Worm (Caenorhabditis elegans) whole organism, midembryonic: ENCODE data around the gene nhr-50.

ENCODE experiments used
- T22C8.4 ChIP-seq: fragments of 200-800 bp; sonication (Bioruptor generic); IDR thresholded peaks from 2 replicates; pipeline ENCODE4 v1.3.6; 2022; ENCODE audit warnings: missing genetic modification characterization, missing compliant biosample characterization
- flt-1 ChIP-seq: fragments of 200-800 bp; sonication (Bioruptor generic); IDR thresholded peaks from 2 replicates; pipeline ENCODE4 v1.3.6; 2022; ENCODE audit warnings: missing genetic modification characterization, missing compliant biosample characterization
- ref-1 ChIP-seq: fragments of 200-800 bp; sonication (Bioruptor generic); conservative IDR thresholded peaks from 2 replicates; pipeline ENCODE4 v1.3.6; 2022; ENCODE audit warnings: missing genetic modification reagents, missing genetic modification characterization, missing compliant biosample characterization
- tab-1 ChIP-seq: fragments of 200-800 bp; sonication (Bioruptor generic); IDR thresholded peaks from 2 replicates; pipeline ENCODE4 v1.3.6; 2022; ENCODE audit warnings: missing genetic modification characterization, missing compliant biosample characterization
- ztf-29 ChIP-seq: fragments of 200-800 bp; sonication (Bioruptor generic); IDR thresholded peaks from 2 replicates; pipeline ENCODE4 v1.3.6; 2022; ENCODE audit warnings: missing genetic modification reagents, missing genetic modification characterization, missing compliant biosample characterization

ce11 chrV:16043686-16044085, 43.3 kb upstream of the nhr-50 start:
- TF ChIP-seq T22C8.4 (GFP tag; lab: Robert Waterston, UW) (no peak), flt-1 (GFP tag; lab: Robert Waterston, UW) (no peak), tab-1 (no peak), ztf-29 (GFP tag; lab: Robert Waterston, UW) (no peak), ref-1 (GFP tag; lab: Robert Waterston, UW) (no peak)
